Worm (Caenorhabditis elegans): ENCODE results near the gene Y75B8A.6.

Y75B8A.6 gene

ce11 chrIII:12077456-12077855, 52.7 kb downstream of the Y75B8A.6 start, which contains the start of gene php-3:
Gene php-3, minus strand, starts transcription at chrIII:12077556.
- no peak for TF ChIP-seq snpc-4 (tag; optimal IDR thresholded peaks at IDR 0.05)
- TF ChIP-seq nhr-21 (tag; optimal IDR thresholded peaks at IDR 0.05) = no peak
- TF ChIP-seq lin-11 (tag; optimal IDR thresholded peaks at IDR 0.05) = no peak
- TF ChIP-seq Y55F3AM.14 (GFP tag; optimal IDR thresholded peaks at IDR 0.05) = no peak
- TF ChIP-seq lin-39 (tag; optimal IDR thresholded peaks at IDR 0.05) = no peak
- no peak for TF ChIP-seq nhr-129 (tag; optimal IDR thresholded peaks at IDR 0.05)
- TF ChIP-seq aly-2 (tag; optimal IDR thresholded peaks at IDR 0.05) = no peak
- no peak for TF ChIP-seq C34F6.9 (tag; optimal IDR thresholded peaks at IDR 0.05)
- no peak for TF ChIP-seq nhr-11 (tag; optimal IDR thresholded peaks at IDR 0.05)
- TF ChIP-seq mdl-1 (tag; optimal IDR thresholded peaks at IDR 0.05) = no peak
- no peak for TF ChIP-seq elt-1 (tag; optimal IDR thresholded peaks at IDR 0.05)
- TF ChIP-seq unc-62 (GFP tag; optimal IDR thresholded peaks at IDR 0.05) = no peak
- TF ChIP-seq nhr-10 (tag; optimal IDR thresholded peaks at IDR 0.05) = no peak
- TF ChIP-seq ceh-16 (tag; optimal IDR thresholded peaks at IDR 0.05) = no peak
- no peak for TF ChIP-seq crh-2 (tag; optimal IDR thresholded peaks at IDR 0.05)
- no peak for TF ChIP-seq unc-55 (GFP tag; optimal IDR thresholded peaks at IDR 0.05)
